Worm (Caenorhabditis elegans): Measurements from ENCODE around the gene Y17D7C.2.
A peak's percentile ranks its signal among the peaks of the same experiment; 100 is the strongest.
"Not testable (repeated sequence)": the region's sequence is repeated elsewhere in the genome, so short reads cannot be mapped to it uniquely, and the experiment has no call there.

Y17D7C.2 gene

ce11 chrV:18719956-18720489, at the start of gene Y17D7C.2:
Gene Y17D7C.2 (minus strand): TSS chrV:18719987.
- peak; percentile 33 for TF ChIP-seq ama-1 (optimal IDR thresholded peaks at IDR 0.05)
- peak; percentile 86 for TF ChIP-seq aly-1 (tag; optimal IDR thresholded peaks at IDR 0.05)
- no peak for TF ChIP-seq tbx-37 (GFP tag; conservative IDR thresholded peaks at IDR 0.05)
- no peak for TF ChIP-seq ceh-36 (tag; optimal IDR thresholded peaks at IDR 0.05)
- TF ChIP-seq hmg-4 (GFP tag; optimal IDR thresholded peaks at IDR 0.05): peak; percentile 1
- peak; percentile 63 for TF ChIP-seq scrt-1 (GFP tag; IDR thresholded peaks at IDR 0.05)
- no peak for TF ChIP-seq hmbx-1 (tag; optimal IDR thresholded peaks at IDR 0.05)
- no peak for TF ChIP-seq tra-4 (tag; optimal IDR thresholded peaks at IDR 0.05)
- peak; percentile 70 for TF ChIP-seq ceh-13 (GFP tag; optimal IDR thresholded peaks at IDR 0.05)
- TF ChIP-seq pes-1 (GFP tag; IDR thresholded peaks at IDR 0.05): no peak
- no peak for TF ChIP-seq F13C5.2 (tag; optimal IDR thresholded peaks at IDR 0.05)
- TF ChIP-seq hnd-1 (tag; optimal IDR thresholded peaks at IDR 0.05): no peak
- TF ChIP-seq flt-1 (GFP tag; IDR thresholded peaks at IDR 0.05): peak; percentile 44; the same call in 1 of the 2 replicates
- TF ChIP-seq B0310.2 (tag; optimal IDR thresholded peaks at IDR 0.05): no peak
- TF ChIP-seq sea-1 (GFP tag; conservative IDR thresholded peaks at IDR 0.05): peak; percentile 84
- TF ChIP-seq tbx-11 (GFP tag; IDR thresholded peaks at IDR 0.05): peak; percentile 52; the same call in 1 of the 2 replicates
- TF ChIP-seq ets-7 (tag; optimal IDR thresholded peaks at IDR 0.05): no peak

ce11 chrV:18762044-18762443, 42.3 kb upstream of the Y17D7C.2 start, which contains the start of gene F11D11.22:
Gene F11D11.22 (plus strand): TSS chrV:18762344.
- not testable (repeated sequence) for TF ChIP-seq B0310.2 (tag; optimal IDR thresholded peaks at IDR 0.05); hnd-1 (tag; optimal IDR thresholded peaks at IDR 0.05); hmg-4 (GFP tag; optimal IDR thresholded peaks at IDR 0.05)

ce11 chrV:18761078-18761477, 41.3 kb upstream of the Y17D7C.2 start, which contains the start of gene F11D11.4:
Gene F11D11.4 (plus strand): TSS chrV:18761378.
- TF ChIP-seq tra-4 (tag; optimal IDR thresholded peaks at IDR 0.05): no peak
- no peak for TF ChIP-seq hnd-1 (tag; optimal IDR thresholded peaks at IDR 0.05)
- no peak for TF ChIP-seq B0310.2 (tag; optimal IDR thresholded peaks at IDR 0.05)
- no peak for TF ChIP-seq hmg-4 (GFP tag; optimal IDR thresholded peaks at IDR 0.05)
- no peak for TF ChIP-seq ets-7 (tag; optimal IDR thresholded peaks at IDR 0.05)
- no peak for TF ChIP-seq pes-1 (GFP tag; IDR thresholded peaks at IDR 0.05)
- TF ChIP-seq scrt-1 (GFP tag; IDR thresholded peaks at IDR 0.05): no peak
- TF ChIP-seq tbx-37 (GFP tag; conservative IDR thresholded peaks at IDR 0.05): no peak
- no peak for TF ChIP-seq ama-1 (optimal IDR thresholded peaks at IDR 0.05)
- no peak for TF ChIP-seq sea-1 (GFP tag; conservative IDR thresholded peaks at IDR 0.05)
- TF ChIP-seq hmbx-1 (tag; optimal IDR thresholded peaks at IDR 0.05): no peak
- no peak for TF ChIP-seq flt-1 (GFP tag; IDR thresholded peaks at IDR 0.05)
- TF ChIP-seq F13C5.2 (tag; optimal IDR thresholded peaks at IDR 0.05): no peak
- TF ChIP-seq aly-1 (tag; optimal IDR thresholded peaks at IDR 0.05): no peak
- TF ChIP-seq tbx-11 (GFP tag; IDR thresholded peaks at IDR 0.05): no peak

ce11 chrV:18760174-18760573, 40.4 kb upstream of the Y17D7C.2 start, which contains the start of gene F11D11.3:
Gene F11D11.3 (minus strand): TSS chrV:18760274.
- TF ChIP-seq B0310.2 (tag; optimal IDR thresholded peaks at IDR 0.05) (no peak), tbx-11 (GFP tag; IDR thresholded peaks at IDR 0.05) (no peak), aly-1 (tag; optimal IDR thresholded peaks at IDR 0.05) (no peak), hmbx-1 (tag; optimal IDR thresholded peaks at IDR 0.05) (no peak), ceh-36 (tag; optimal IDR thresholded peaks at IDR 0.05) (no peak), ceh-13 (GFP tag; optimal IDR thresholded peaks at IDR 0.05) (no peak), ets-7 (tag; optimal IDR thresholded peaks at IDR 0.05) (no peak), pes-1 (GFP tag; IDR thresholded peaks at IDR 0.05) (no peak), scrt-1 (GFP tag; IDR thresholded peaks at IDR 0.05) (no peak), tra-4 (tag; optimal IDR thresholded peaks at IDR 0.05) (no peak), hmg-4 (GFP tag; optimal IDR thresholded peaks at IDR 0.05) (no peak), F13C5.2 (tag; optimal IDR thresholded peaks at IDR 0.05) (no peak), ama-1 (optimal IDR thresholded peaks at IDR 0.05) (no peak), hnd-1 (tag; optimal IDR thresholded peaks at IDR 0.05) (no peak), tbx-37 (GFP tag; conservative IDR thresholded peaks at IDR 0.05) (no peak)

- not testable (repeated sequence) for TF ChIP-seq pes-1 (GFP tag; IDR thresholded peaks at IDR 0.05); sea-1 (GFP tag; conservative IDR thresholded peaks at IDR 0.05); flt-1 (GFP tag; IDR thresholded peaks at IDR 0.05)
Observed at ce11 chrV:18754328-18754727, 34.5 kb upstream of the Y17D7C.2 start, which contains the start of gene clec-254. Gene clec-254 (minus strand): TSS chrV:18754428.

- TF ChIP-seq F13C5.2 (tag; optimal IDR thresholded peaks at IDR 0.05): no peak
- no peak for TF ChIP-seq hmg-4 (GFP tag; optimal IDR thresholded peaks at IDR 0.05)
- TF ChIP-seq sea-1 (GFP tag; conservative IDR thresholded peaks at IDR 0.05): no peak
- no peak for TF ChIP-seq hmbx-1 (tag; optimal IDR thresholded peaks at IDR 0.05)
- no peak for TF ChIP-seq flt-1 (GFP tag; IDR thresholded peaks at IDR 0.05)
- no peak for TF ChIP-seq ceh-36 (tag; optimal IDR thresholded peaks at IDR 0.05)
- no peak for TF ChIP-seq hnd-1 (tag; optimal IDR thresholded peaks at IDR 0.05)
- no peak for TF ChIP-seq scrt-1 (GFP tag; IDR thresholded peaks at IDR 0.05)
- TF ChIP-seq B0310.2 (tag; optimal IDR thresholded peaks at IDR 0.05): no peak
- TF ChIP-seq tra-4 (tag; optimal IDR thresholded peaks at IDR 0.05): no peak
- TF ChIP-seq ama-1 (optimal IDR thresholded peaks at IDR 0.05): no peak
- TF ChIP-seq aly-1 (tag; optimal IDR thresholded peaks at IDR 0.05): no peak
Observed at ce11 chrV:18753036-18753435, 33.2 kb upstream of the Y17D7C.2 start, which contains the start of gene F11D11.6. Gene F11D11.6 (minus strand): TSS chrV:18753136.

- TF ChIP-seq scrt-1 (GFP tag; IDR thresholded peaks at IDR 0.05): no peak
- TF ChIP-seq tbx-11 (GFP tag; IDR thresholded peaks at IDR 0.05): no peak
- no peak for TF ChIP-seq ama-1 (optimal IDR thresholded peaks at IDR 0.05)
- TF ChIP-seq ceh-36 (tag; optimal IDR thresholded peaks at IDR 0.05): no peak
- no peak for TF ChIP-seq tbx-37 (GFP tag; conservative IDR thresholded peaks at IDR 0.05)
- TF ChIP-seq hmg-4 (GFP tag; optimal IDR thresholded peaks at IDR 0.05): no peak
Observed at ce11 chrV:18750445-18750844, 30.7 kb upstream of the Y17D7C.2 start, which contains the start of the genes F11D11.21 and F11D11.12. Gene F11D11.21 (minus strand): TSS chrV:18750545. Gene F11D11.12 (minus strand): TSS chrV:18750682.
